Worm (Caenorhabditis elegans): ENCODE results near the gene W09C2.7.

The W09C2.7 gene

ce11 chrIV:9584352-9584751 is 37.8 kb downstream of the W09C2.7 start:
- TF ChIP-seq tab-1 (GFP tag; IDR thresholded peaks at IDR 0.05) (no peak), ztf-29 (GFP tag; IDR thresholded peaks at IDR 0.05) (no peak), klf-2 (GFP tag; conservative IDR thresholded peaks at IDR 0.05) (no peak), flt-1 (GFP tag; IDR thresholded peaks at IDR 0.05) (no peak), cog-1 (tag; optimal IDR thresholded peaks at IDR 0.05) (no peak), ztf-23 (GFP tag; IDR thresholded peaks at IDR 0.05) (no peak), med-1 (GFP tag; optimal IDR thresholded peaks at IDR 0.05; ENCODE audit: insufficient read depth) (no peak), ref-1 (GFP tag; conservative IDR thresholded peaks at IDR 0.05) (no peak), T22C8.4 (GFP tag; IDR thresholded peaks at IDR 0.05) (no peak)

ce11 chrIV:9580021-9580420 is 42.2 kb downstream of the W09C2.7 start, which contains the start of gene npr-2:
Gene npr-2 (minus strand): TSS chrIV:9580121.
- no peak for TF ChIP-seq cog-1 (tag; optimal IDR thresholded peaks at IDR 0.05)
- no peak for TF ChIP-seq T22C8.4 (GFP tag; IDR thresholded peaks at IDR 0.05)
- no peak for TF ChIP-seq ztf-29 (GFP tag; IDR thresholded peaks at IDR 0.05)
- no peak for TF ChIP-seq ztf-23 (GFP tag; IDR thresholded peaks at IDR 0.05)
- no peak for TF ChIP-seq med-1 (GFP tag; optimal IDR thresholded peaks at IDR 0.05; ENCODE audit: insufficient read depth)
- TF ChIP-seq tab-1 (GFP tag; IDR thresholded peaks at IDR 0.05) = no peak
- no peak for TF ChIP-seq ref-1 (GFP tag; conservative IDR thresholded peaks at IDR 0.05)
- TF ChIP-seq flt-1 (GFP tag; IDR thresholded peaks at IDR 0.05) = no peak
- no peak for TF ChIP-seq klf-2 (GFP tag; conservative IDR thresholded peaks at IDR 0.05)

Data from whole organism, midembryonic.